Fruit fly (Drosophila melanogaster) whole organism, embryonic: ENCODE results near the gene rhea.
A peak's percentile ranks its signal among the peaks of the same experiment; 100 is the strongest.

ENCODE experiments used
- Ada2b ChIP-seq: fragments of 200-800 bp; sonication (Bioruptor generic); IDR thresholded peaks from 2 replicates; pipeline ENCODE4 v1.3.6; 2022; ENCODE audit warnings: missing biosample characterization, missing genetic modification characterization
- Bdp1 ChIP-seq: fragments of 200-800 bp; sonication (Bioruptor generic); optimal IDR thresholded peaks from 3 replicates; lab custom pipeline; 2016; ENCODE audit warnings: missing biosample characterization, missing genetic modification characterization
- C15 ChIP-seq: fragments of 200-800 bp; sonication (Bioruptor generic); IDR thresholded peaks from 3 replicates; pipeline ENCODE4 v1.3.6; 2022; ENCODE audit warnings: missing biosample characterization, missing genetic modification characterization
- CG10147 ChIP-seq: fragments of 200-800 bp; sonication (Bioruptor generic); optimal IDR thresholded peaks from 2 replicates; lab custom pipeline; 2019; ENCODE audit warnings: missing biosample characterization, mild to moderate bottlenecking, missing genetic modification characterization, moderate library complexity
- CG11093 ChIP-seq: fragments of 200-800 bp; sonication (Bioruptor generic); IDR thresholded peaks from 3 replicates; pipeline ENCODE4 v1.3.6; 2022; ENCODE audit warnings: missing biosample characterization, missing genetic modification characterization
- CG13287 ChIP-seq: fragments of 200-800 bp; sonication (Bioruptor generic); IDR thresholded peaks from 2 replicates; pipeline ENCODE4 v1.3.6; 2022; ENCODE audit warnings: missing biosample characterization, missing genetic modification characterization; ENCODE audit not compliant: partially characterized antibody
- CG13424 ChIP-seq: fragments of 200-800 bp; sonication (Bioruptor generic); optimal IDR thresholded peaks from 2 replicates; lab custom pipeline; 2019; ENCODE audit warnings: missing biosample characterization, mild to moderate bottlenecking, missing genetic modification characterization, moderate library complexity
- CG13624 ChIP-seq: fragments of 200-800 bp; sonication (Bioruptor generic); optimal IDR thresholded peaks from 2 replicates; lab custom pipeline; 2016; ENCODE audit warnings: missing biosample characterization, missing genetic modification characterization
- CG13775 ChIP-seq: fragments of 200-800 bp; sonication (Bioruptor generic); optimal IDR thresholded peaks from 3 replicates; lab custom pipeline; 2017; ENCODE audit warnings: missing biosample characterization, mild to moderate bottlenecking, missing genetic modification characterization
- CG1792 ChIP-seq: fragments of 200-800 bp; sonication (Bioruptor generic); optimal IDR thresholded peaks from 2 replicates; lab custom pipeline; 2016; ENCODE audit warnings: missing biosample characterization, missing genetic modification characterization
- CG18764 ChIP-seq: fragments of 200-800 bp; sonication (Bioruptor generic); optimal IDR thresholded peaks from 3 replicates; lab custom pipeline; 2016; ENCODE audit warnings: missing biosample characterization, missing genetic modification characterization
- CG3838 ChIP-seq: fragments of 200-800 bp; sonication (Bioruptor generic); optimal IDR thresholded peaks from 3 replicates; lab custom pipeline; 2016; ENCODE audit warnings: missing biosample characterization, missing genetic modification characterization
- CG43689 ChIP-seq: fragments of 200-800 bp; sonication (Bioruptor generic); IDR thresholded peaks from 2 replicates; pipeline ENCODE4 v1.3.6; 2022; ENCODE audit warnings: missing biosample characterization, missing genetic modification characterization
- D19B ChIP-seq: fragments of 200-800 bp; sonication (Bioruptor generic); optimal IDR thresholded peaks from 2 replicates; lab custom pipeline; 2017; ENCODE audit warnings: missing biosample characterization, mild to moderate bottlenecking, missing genetic modification characterization
- Dbx ChIP-seq: fragments of 200-800 bp; sonication (Bioruptor generic); IDR thresholded peaks from 3 replicates; pipeline ENCODE4 v1.3.6; 2022; ENCODE audit warnings: missing biosample characterization, missing genetic modification characterization
- Dip3 ChIP-seq: fragments of 200-800 bp; sonication (Bioruptor generic); optimal IDR thresholded peaks from 3 replicates; lab custom pipeline; 2016; ENCODE audit warnings: missing biosample characterization, missing genetic modification characterization
- H15 ChIP-seq: fragments of 200-800 bp; sonication (Bioruptor generic); IDR thresholded peaks from 3 replicates; pipeline ENCODE4 v1.3.6; 2022; ENCODE audit warnings: missing biosample characterization, missing genetic modification characterization
- HLH3B ChIP-seq: fragments of 200-800 bp; sonication (Bioruptor generic); IDR thresholded peaks from 2 replicates; pipeline ENCODE4 v1.3.6; 2022; ENCODE audit warnings: missing biosample characterization, missing genetic modification characterization
- Hr3 ChIP-seq: fragments of 200-800 bp; sonication (Bioruptor generic); optimal IDR thresholded peaks from 3 replicates; lab custom pipeline; 2016; ENCODE audit warnings: missing biosample characterization, missing genetic modification characterization
- MBD-R2 ChIP-seq: fragments of 200-800 bp; sonication (Bioruptor generic); IDR thresholded peaks from 2 replicates; pipeline ENCODE4 v1.3.6; 2022; ENCODE audit warnings: missing biosample characterization, missing genetic modification characterization
- MTF-1 ChIP-seq: fragments of 200-800 bp; sonication (Bioruptor generic); optimal IDR thresholded peaks from 2 replicates; lab custom pipeline; 2018; ENCODE audit warnings: missing biosample characterization, mild to moderate bottlenecking, missing genetic modification characterization, borderline replicate concordance
- Mrtf ChIP-seq: fragments of 200-800 bp; sonication (Bioruptor generic); IDR thresholded peaks from 3 replicates; pipeline ENCODE4 v1.3.6; 2022; ENCODE audit warnings: missing biosample characterization, missing genetic modification characterization
- Myb ChIP-seq: fragments of 200-800 bp; sonication (Bioruptor generic); optimal IDR thresholded peaks from 2 replicates; lab custom pipeline; 2016; ENCODE audit warnings: missing biosample characterization, missing genetic modification characterization
- NK7.1 ChIP-seq: fragments of 200-800 bp; sonication (Bioruptor generic); optimal IDR thresholded peaks from 3 replicates; lab custom pipeline; 2016; ENCODE audit warnings: missing biosample characterization, missing genetic modification characterization
- Oaz ChIP-seq: fragments of 200-800 bp; sonication (Bioruptor generic); IDR thresholded peaks from 2 replicates; pipeline ENCODE4 v1.3.6; 2022; ENCODE audit warnings: missing biosample characterization, missing genetic modification characterization
- Oli ChIP-seq: fragments of 200-800 bp; sonication (Bioruptor generic); optimal IDR thresholded peaks from 2 replicates; lab custom pipeline; 2018; ENCODE audit warnings: missing biosample characterization, mild to moderate bottlenecking, missing genetic modification characterization, moderate library complexity
- Spps ChIP-seq: fragments of 200-800 bp; sonication (Bioruptor generic); optimal IDR thresholded peaks from 2 replicates; lab custom pipeline; 2018; ENCODE audit warnings: missing biosample characterization, mild to moderate bottlenecking, missing genetic modification characterization
- Taf1 ChIP-seq: fragments of 200-800 bp; sonication (Bioruptor generic); IDR thresholded peaks from 2 replicates; pipeline ENCODE4 v1.3.6; 2022; ENCODE audit warnings: missing biosample characterization, missing genetic modification characterization
- Usf ChIP-seq: fragments of 200-800 bp; sonication (Bioruptor generic); optimal IDR thresholded peaks from 2 replicates; lab custom pipeline; 2017; ENCODE audit warnings: missing genotype, missing biosample characterization, missing genetic modification characterization
- Vsx1 ChIP-seq: fragments of 200-800 bp; sonication (Bioruptor generic); optimal IDR thresholded peaks from 2 replicates; lab custom pipeline; 2017; ENCODE audit warnings: missing biosample characterization, mild to moderate bottlenecking, missing genetic modification characterization, missing genetic modification reagents
- ap ChIP-seq: fragments of 200-800 bp; sonication (Bioruptor generic); IDR thresholded peaks from 2 replicates; pipeline ENCODE4 v1.3.6; 2022; ENCODE audit warnings: missing biosample characterization, missing genetic modification characterization
- chn ChIP-seq: fragments of 200-800 bp; sonication (Bioruptor generic); optimal IDR thresholded peaks from 2 replicates; lab custom pipeline; 2016; ENCODE audit warnings: missing biosample characterization, missing genetic modification characterization
- dmrt99B ChIP-seq: fragments of 200-800 bp; sonication (Bioruptor generic); optimal IDR thresholded peaks from 2 replicates; lab custom pipeline; 2018; ENCODE audit warnings: missing biosample characterization, mild to moderate bottlenecking, missing genetic modification characterization, moderate library complexity
- en ChIP-seq: fragments of 200-800 bp; sonication (Bioruptor generic); optimal IDR thresholded peaks from 2 replicates; lab custom pipeline; 2016; ENCODE audit warnings: missing biosample characterization, missing genetic modification characterization
- ewg ChIP-seq: fragments of 200-800 bp; sonication (Bioruptor generic); optimal IDR thresholded peaks from 3 replicates; lab custom pipeline; 2017; ENCODE audit warnings: mild to moderate bottlenecking, missing biosample characterization, missing genetic modification reagents, missing genetic modification characterization
- gcm ChIP-seq: fragments of 200-800 bp; sonication (Bioruptor generic); optimal IDR thresholded peaks from 2 replicates; lab custom pipeline; 2019; ENCODE audit warnings: missing biosample characterization, mild to moderate bottlenecking, missing genetic modification characterization, moderate library complexity
- grau ChIP-seq: fragments of 200-800 bp; optimal IDR thresholded peaks from 3 replicates; lab custom pipeline; 2019; ENCODE audit warnings: missing biosample characterization, mild to moderate bottlenecking, missing genetic modification characterization, moderate library complexity
- hbn ChIP-seq: fragments of 200-800 bp; sonication (Bioruptor generic); IDR thresholded peaks from 2 replicates; pipeline ENCODE4 v1.3.6; 2022; ENCODE audit warnings: missing biosample characterization, missing genetic modification characterization; ENCODE audit not compliant: partially characterized antibody
- jing ChIP-seq: fragments of 200-800 bp; sonication (Bioruptor generic); optimal IDR thresholded peaks from 2 replicates; lab custom pipeline; 2018; ENCODE audit warnings: missing biosample characterization, mild to moderate bottlenecking, missing genetic modification characterization
- kni ChIP-seq: fragments of 200-800 bp; sonication (Bioruptor generic); optimal IDR thresholded peaks from 3 replicates; lab custom pipeline; 2017; ENCODE audit warnings: mild to moderate bottlenecking, missing biosample characterization, missing genetic modification reagents, missing genetic modification characterization
- knrl ChIP-seq: fragments of 200-800 bp; sonication (Bioruptor generic); IDR thresholded peaks from 3 replicates; pipeline ENCODE4 v1.3.6; 2022; ENCODE audit warnings: missing biosample characterization, missing genetic modification characterization; ENCODE audit not compliant: partially characterized antibody
- luna ChIP-seq: fragments of 200-800 bp; sonication (Bioruptor generic); optimal IDR thresholded peaks from 2 replicates; lab custom pipeline; 2016; ENCODE audit warnings: missing biosample characterization, missing genetic modification characterization
- mam ChIP-seq: fragments of 200-800 bp; sonication (Bioruptor generic); optimal IDR thresholded peaks from 3 replicates; lab custom pipeline; 2016; ENCODE audit warnings: missing biosample characterization, missing genetic modification characterization
- nerfin-1 ChIP-seq: fragments of 200-800 bp; sonication (Bioruptor generic); optimal IDR thresholded peaks from 3 replicates; lab custom pipeline; 2019; ENCODE audit warnings: missing biosample characterization, mild to moderate bottlenecking, missing genetic modification characterization, moderate library complexity
- pan ChIP-seq, 4 experiments: fragments of >200 bp in 3 of 4; fragments of 200-800 bp in 1 of 4; sonication (Bioruptor generic) in 1 of 4; optimal IDR thresholded peaks in 3 of 4; IDR thresholded peaks in 1 of 4; 2 replicates each; pipeline versions ENCODE4 v1.3.6 to Lab custom; 2017 to 2022; ENCODE audit warnings: missing biosample characterization in 2 of 4, missing genetic modification characterization in 2 of 4, mixed read lengths in 1 of 4
- schlank ChIP-seq: fragments of 200-800 bp; sonication (Bioruptor generic); optimal IDR thresholded peaks from 2 replicates; lab custom pipeline; 2018; ENCODE audit warnings: missing biosample characterization, mild to moderate bottlenecking, missing genetic modification characterization
- slou ChIP-seq: fragments of 200-800 bp; sonication (Bioruptor generic); optimal IDR thresholded peaks from 3 replicates; lab custom pipeline; 2016; ENCODE audit warnings: missing biosample characterization, missing genetic modification characterization
- stwl ChIP-seq: fragments of 200-800 bp; sonication (Bioruptor generic); optimal IDR thresholded peaks from 3 replicates; lab custom pipeline; 2018; ENCODE audit warnings: missing biosample characterization, mild to moderate bottlenecking, missing genetic modification characterization, moderate library complexity
- tin ChIP-seq: fragments of 200-800 bp; sonication (Bioruptor generic); optimal IDR thresholded peaks from 3 replicates; lab custom pipeline; 2016; ENCODE audit warnings: missing biosample characterization, missing genetic modification characterization
- ttk ChIP-seq: fragments of 200-800 bp; sonication (Bioruptor generic); IDR thresholded peaks from 2 replicates; pipeline ENCODE4 v2.1.2; 2022; ENCODE audit warnings: missing biosample characterization, missing genetic modification characterization
- wek ChIP-seq: fragments of 200-800 bp; sonication (Bioruptor generic); optimal IDR thresholded peaks from 3 replicates; lab custom pipeline; 2018; ENCODE audit warnings: missing biosample characterization, mild to moderate bottlenecking, missing genetic modification characterization, moderate library complexity

The rhea gene

dm6 chr3L:8584086-8584485 is 39.3 kb downstream of the rhea start (continued):
- TF ChIP-seq Vsx1 (GFP tag; lab: Kevin White, UChicago) (no peak), ap (GFP tag; lab: Robert Waterston, UW) (no peak), Dip3 (GFP tag; lab: Kevin White, UChicago) (no peak), Myb (GFP tag; lab: Kevin White, UChicago) (no peak), CG43689 (no peak), CG13624 (GFP tag; lab: Kevin White, UChicago) (peak; percentile 30), jing (no peak), CG3838 (GFP tag; lab: Kevin White, UChicago) (no peak), CG13424 (tag; lab: Kevin White, UChicago) (no peak), CG18764 (GFP tag; lab: Kevin White, UChicago) (peak; percentile 26), CG1792 (GFP tag; lab: Kevin White, UChicago) (peak; percentile 58), luna (GFP tag; lab: Kevin White, UChicago) (peak; percentile 8), Oli (tag; lab: Kevin White, UChicago) (no peak), pan (optimal IDR thresholded peaks at IDR 0.05; lab: Kevin White, UChicago) (no peak), pan (GFP tag; optimal IDR thresholded peaks at IDR 0.05 in 1 of 2, IDR thresholded peaks at IDR 0.05 in 1 of 2) (no peak), D19B (GFP tag; lab: Kevin White, UChicago) (no peak), Bdp1 (GFP tag; lab: Kevin White, UChicago) (no peak), stwl (tag; lab: Kevin White, UChicago) (no peak), CG11093 (no peak), tin (no peak), dmrt99B (peak; percentile 56), Mrtf (no peak), hbn (GFP tag; lab: Robert Waterston, UW) (no peak), wek (GFP tag; lab: Kevin White, UChicago) (peak; percentile 68), CG13287 (GFP tag; lab: Robert Waterston, UW) (no peak), Dbx (peak; percentile 52; the same call in 1 of the 3 replicates), CG13775 (GFP tag; lab: Kevin White, UChicago) (no peak), Usf (GFP tag; lab: Kevin White, UChicago) (no peak), kni (GFP tag; lab: Kevin White, UChicago) (no peak), mam (GFP tag; lab: Kevin White, UChicago) (peak; percentile 4), knrl (GFP tag; lab: Robert Waterston, UW) (no peak), NK7.1 (GFP tag; lab: Kevin White, UChicago) (peak; percentile 49), Taf1 (GFP tag; lab: Robert Waterston, UW) (no peak), Hr3 (GFP tag; lab: Kevin White, UChicago) (no peak), Spps (tag; lab: Kevin White, UChicago) (no peak), chn (GFP tag; lab: Kevin White, UChicago) (no peak), schlank (tag; lab: Kevin White, UChicago) (peak; percentile 57), HLH3B (GFP tag; lab: Robert Waterston, UW) (peak; percentile 44; the same call in 1 of the 2 replicates), MTF-1 (GFP tag; lab: Kevin White, UChicago) (peak; percentile 41), grau (tag; lab: Kevin White, UChicago) (no peak), H15 (GFP tag; lab: Robert Waterston, UW) (no peak), slou (no peak), nerfin-1 (tag; lab: Kevin White, UChicago) (no peak), CG10147 (GFP tag; lab: Kevin White, UChicago) (no peak), ewg (GFP tag; lab: Kevin White, UChicago) (no peak), Oaz (GFP tag; lab: Robert Waterston, UW) (no peak), Ada2b (GFP tag; lab: Robert Waterston, UW) (no peak), ttk (GFP tag; lab: Robert Waterston, UW) (no peak), MBD-R2 (GFP tag; lab: Robert Waterston, UW) (no peak), gcm (no peak), en (GFP tag; lab: Kevin White, UChicago) (peak; percentile 30), C15 (GFP tag; lab: Robert Waterston, UW) (no peak)
